Fruit fly (Drosophila melanogaster) whole organism, embryonic: ENCODE measurements around the gene CG9926.

ENCODE experiments used
- Awh ChIP-seq: fragments of 200-800 bp; sonication (Bioruptor generic); IDR thresholded peaks from 2 replicates; pipeline ENCODE4, ENCODE4 v1.3.6; 2022; ENCODE audit warnings: missing biosample characterization, missing genetic modification characterization
- Bgb ChIP-seq: fragments of 200-800 bp; sonication (Bioruptor generic); IDR thresholded peaks from 2 replicates; pipeline ENCODE4 v1.3.6; 2022; ENCODE audit warnings: missing biosample characterization, missing genetic modification characterization; ENCODE audit not compliant: partially characterized antibody
- CG1024 ChIP-seq: fragments of 200-800 bp; sonication (Bioruptor generic); IDR thresholded peaks from 2 replicates; pipeline ENCODE4 v1.3.6; 2022; ENCODE audit warnings: missing biosample characterization, missing genetic modification characterization
- CG12769 ChIP-seq: fragments of 200-800 bp; sonication (Bioruptor generic); optimal IDR thresholded peaks from 2 replicates; lab custom pipeline; 2019; ENCODE audit warnings: missing biosample characterization, mild to moderate bottlenecking, missing genetic modification characterization, moderate library complexity
- CG15269 ChIP-seq: fragments of 200-800 bp; sonication (Bioruptor generic); optimal IDR thresholded peaks from 2 replicates; lab custom pipeline; 2018; ENCODE audit warnings: missing biosample characterization, mild to moderate bottlenecking, missing genetic modification characterization, moderate library complexity
- CG1602 ChIP-seq: fragments of 200-800 bp; sonication (Bioruptor generic); optimal IDR thresholded peaks from 3 replicates; lab custom pipeline; 2016; ENCODE audit warnings: missing biosample characterization, missing genetic modification characterization
- CG17328 ChIP-seq: fragments of 200-800 bp; sonication (Bioruptor generic); IDR thresholded peaks from 2 replicates; pipeline ENCODE4 v1.3.6; 2022; ENCODE audit warnings: missing biosample characterization, missing genetic modification characterization
- CG17385 ChIP-seq: fragments of 200-800 bp; sonication (Bioruptor generic); optimal IDR thresholded peaks from 3 replicates; lab custom pipeline; 2018; ENCODE audit warnings: missing biosample characterization, mild to moderate bottlenecking, missing genetic modification characterization
- CG31441 ChIP-seq: fragments of 200-800 bp; sonication (Bioruptor generic); IDR thresholded peaks from 2 replicates; pipeline ENCODE4 v1.3.6; 2022; ENCODE audit warnings: missing biosample characterization, missing genetic modification characterization
- CG32767 ChIP-seq: fragments of 200-800 bp; sonication (Bioruptor generic); IDR thresholded peaks from 2 replicates; pipeline ENCODE4 v1.3.6; 2022; ENCODE audit warnings: missing biosample characterization, missing genetic modification characterization
- CG3726 ChIP-seq: fragments of 200-800 bp; sonication (Bioruptor generic); IDR thresholded peaks from 3 replicates; pipeline ENCODE4, ENCODE4 v1.3.6; 2022; ENCODE audit warnings: missing biosample characterization, missing genetic modification characterization
- CG7963 ChIP-seq: fragments of 200-800 bp; sonication (Bioruptor generic); IDR thresholded peaks from 3 replicates; pipeline ENCODE4 v1.3.6; 2022; ENCODE audit warnings: missing biosample characterization, missing genetic modification characterization; ENCODE audit not compliant: partially characterized antibody
- CG8089 ChIP-seq: fragments of 200-800 bp; sonication (Bioruptor generic); optimal IDR thresholded peaks from 3 replicates; lab custom pipeline; 2016; ENCODE audit warnings: missing biosample characterization, missing genetic modification characterization
- D ChIP-seq, 2 experiments: fragments of 200-800 bp in 1 of 2; fragments of >200 bp in 1 of 2; sonication (Bioruptor generic) in 1 of 2; optimal IDR thresholded peaks; 2 replicates in 1 of 2; 3 replicates in 1 of 2; lab custom pipeline; 2017; ENCODE audit warnings: mild to moderate bottlenecking in 1 of 2, missing biosample characterization in 1 of 2, missing genetic modification characterization in 1 of 2, missing genetic modification reagents in 1 of 2
- Ets65A ChIP-seq: fragments of 200-800 bp; sonication (Bioruptor generic); peaks from one replicate; lab custom pipeline; 2016; ENCODE audit warnings: missing biosample characterization, missing genetic modification characterization
- Gsc ChIP-seq: fragments of 200-800 bp; sonication (Bioruptor generic); IDR thresholded peaks from 2 replicates; pipeline ENCODE4 v1.3.6; 2022; ENCODE audit warnings: missing biosample characterization, missing genetic modification characterization
- HmgZ ChIP-seq: fragments of 200-800 bp; sonication (Bioruptor generic); optimal IDR thresholded peaks from 2 replicates; lab custom pipeline; 2018; ENCODE audit warnings: missing biosample characterization, mild to moderate bottlenecking, missing genetic modification characterization
- Lpt ChIP-seq: fragments of >200 bp; optimal IDR thresholded peaks from 2 replicates; lab custom pipeline; 2018; ENCODE audit warnings: missing biosample characterization, missing genetic modification characterization
- Poxn ChIP-seq: fragments of 200-800 bp; sonication (Bioruptor generic); IDR thresholded peaks from 2 replicates; pipeline ENCODE4 v1.3.6; 2022; ENCODE audit warnings: missing biosample characterization, missing genetic modification characterization
- Ssrp ChIP-seq: fragments of 200-800 bp; sonication (Bioruptor generic); optimal IDR thresholded peaks from 2 replicates; lab custom pipeline; 2018; ENCODE audit warnings: missing biosample characterization, mild to moderate bottlenecking, missing genetic modification characterization, moderate library complexity
- Xrp1 ChIP-seq: fragments of 200-800 bp; sonication (Bioruptor generic); IDR thresholded peaks from 2 replicates; pipeline ENCODE4 v1.3.6; 2022; ENCODE audit warnings: missing biosample characterization, missing genetic modification characterization
- ab ChIP-seq: fragments of 200-800 bp; sonication (Bioruptor generic); optimal IDR thresholded peaks from 2 replicates; lab custom pipeline; 2016; ENCODE audit warnings: missing biosample characterization, missing genetic modification characterization
- abd-A ChIP-seq: fragments of 200-800 bp; sonication (Bioruptor generic); optimal IDR thresholded peaks from 3 replicates; lab custom pipeline; 2019; ENCODE audit warnings: missing biosample characterization, mild to moderate bottlenecking, missing genetic modification characterization, moderate library complexity
- cad ChIP-seq: fragments of >200 bp; optimal IDR thresholded peaks from 2 replicates; lab custom pipeline; 2017; ENCODE audit warnings: missing biosample characterization, missing genetic modification characterization
- cas ChIP-seq: fragments of 200-800 bp; sonication (Bioruptor generic); IDR thresholded peaks from 2 replicates; pipeline ENCODE4 v1.3.6; 2022; ENCODE audit warnings: missing biosample characterization, missing genetic modification characterization
- cwo ChIP-seq: fragments of 200-800 bp; sonication (Bioruptor generic); optimal IDR thresholded peaks from 3 replicates; lab custom pipeline; 2017; ENCODE audit warnings: missing biosample characterization, missing genetic modification characterization, mild to moderate bottlenecking, moderate library complexity, missing genetic modification reagents
- dysf ChIP-seq: fragments of 200-800 bp; sonication (Bioruptor generic); IDR thresholded peaks from 3 replicates; pipeline ENCODE4 v1.3.6; 2022; ENCODE audit warnings: missing biosample characterization, missing genetic modification characterization
- ems ChIP-seq: fragments of 200-800 bp; sonication (Bioruptor generic); optimal IDR thresholded peaks from 3 replicates; lab custom pipeline; 2016; ENCODE audit warnings: missing biosample characterization, missing genetic modification characterization
- ewg ChIP-seq: fragments of 200-800 bp; sonication (Bioruptor generic); optimal IDR thresholded peaks from 3 replicates; lab custom pipeline; 2017; ENCODE audit warnings: mild to moderate bottlenecking, missing biosample characterization, missing genetic modification reagents, missing genetic modification characterization
- her ChIP-seq: fragments of 200-800 bp; sonication (Bioruptor generic); optimal IDR thresholded peaks from 2 replicates; lab custom pipeline; 2016; ENCODE audit warnings: missing biosample characterization, missing genetic modification characterization
- insv ChIP-seq, 2 experiments: fragments of 200-800 bp; sonication (Bioruptor generic); optimal IDR thresholded peaks; 3 replicates each; lab custom pipeline; 2016 to 2018; ENCODE audit warnings: missing biosample characterization in 2 of 2, missing genetic modification characterization in 2 of 2
- kni ChIP-seq: fragments of 200-800 bp; sonication (Bioruptor generic); optimal IDR thresholded peaks from 3 replicates; lab custom pipeline; 2017; ENCODE audit warnings: mild to moderate bottlenecking, missing biosample characterization, missing genetic modification reagents, missing genetic modification characterization
- lmd ChIP-seq: fragments of 200-800 bp; sonication (Bioruptor generic); IDR thresholded peaks from 2 replicates; pipeline ENCODE4 v1.3.6; 2022; ENCODE audit warnings: missing biosample characterization, missing genetic modification characterization
- prd ChIP-seq, 3 experiments: fragments of >200 bp in 2 of 3; fragments of 200-800 bp in 1 of 3; sonication (Bioruptor generic) in 1 of 3; optimal IDR thresholded peaks in 2 of 3; IDR thresholded peaks in 1 of 3; 2 replicates in 2 of 3; 3 replicates in 1 of 3; pipeline versions ENCODE4 v1.3.6 to Lab custom; 2017 to 2022; ENCODE audit warnings: missing biosample characterization in 1 of 3, missing genetic modification characterization in 1 of 3
- psq ChIP-seq: fragments of 200-800 bp; sonication (Bioruptor generic); optimal IDR thresholded peaks from 2 replicates; lab custom pipeline; 2017; ENCODE audit warnings: missing biosample characterization, missing genetic modification characterization
- run ChIP-seq: fragments of 200-800 bp; sonication (Bioruptor generic); optimal IDR thresholded peaks from 3 replicates; lab custom pipeline; 2018; ENCODE audit warnings: missing biosample characterization, mild to moderate bottlenecking, missing genetic modification characterization
- sd ChIP-seq: fragments of 200-800 bp; sonication (Bioruptor generic); optimal IDR thresholded peaks from 3 replicates; lab custom pipeline; 2018; ENCODE audit warnings: missing biosample characterization, mild to moderate bottlenecking, missing genetic modification characterization, moderate library complexity
- sob ChIP-seq: fragments of 200-800 bp; sonication (Bioruptor generic); IDR thresholded peaks from 2 replicates; pipeline ENCODE4 v1.3.6; 2022; ENCODE audit warnings: missing biosample characterization, missing genetic modification characterization
- sr ChIP-seq: fragments of 200-800 bp; sonication (Bioruptor generic); IDR thresholded peaks from 3 replicates; pipeline ENCODE4 v1.3.6; 2022; ENCODE audit warnings: missing biosample characterization, missing genetic modification characterization
- ssp ChIP-seq: fragments of 200-800 bp; sonication (Bioruptor generic); IDR thresholded peaks from 2 replicates; pipeline ENCODE4 v1.3.6; 2022; ENCODE audit warnings: missing biosample characterization, missing genetic modification characterization
- tin ChIP-seq: fragments of 200-800 bp; sonication (Bioruptor generic); optimal IDR thresholded peaks from 3 replicates; lab custom pipeline; 2016; ENCODE audit warnings: missing biosample characterization, missing genetic modification characterization
- tll ChIP-seq, 2 experiments: fragments of 200-800 bp in 1 of 2; fragments of >200 bp in 1 of 2; sonication (Bioruptor generic) in 1 of 2; optimal IDR thresholded peaks; 2 replicates each; lab custom pipeline; 2017 to 2019; ENCODE audit warnings: missing biosample characterization in 2 of 2, missing genetic modification characterization in 2 of 2, mild to moderate bottlenecking in 1 of 2, moderate library complexity in 1 of 2
- vvl ChIP-seq: fragments of 200-800 bp; sonication (Bioruptor generic); IDR thresholded peaks from 2 replicates; pipeline ENCODE4 v1.3.6; 2022; ENCODE audit warnings: missing biosample characterization, missing genetic modification characterization
- zen ChIP-seq: fragments of 200-800 bp; sonication (Bioruptor generic); optimal IDR thresholded peaks from 3 replicates; lab custom pipeline; 2018; ENCODE audit warnings: missing biosample characterization, mild to moderate bottlenecking, missing genetic modification characterization, moderate library complexity

CG9926 gene

DNA sequence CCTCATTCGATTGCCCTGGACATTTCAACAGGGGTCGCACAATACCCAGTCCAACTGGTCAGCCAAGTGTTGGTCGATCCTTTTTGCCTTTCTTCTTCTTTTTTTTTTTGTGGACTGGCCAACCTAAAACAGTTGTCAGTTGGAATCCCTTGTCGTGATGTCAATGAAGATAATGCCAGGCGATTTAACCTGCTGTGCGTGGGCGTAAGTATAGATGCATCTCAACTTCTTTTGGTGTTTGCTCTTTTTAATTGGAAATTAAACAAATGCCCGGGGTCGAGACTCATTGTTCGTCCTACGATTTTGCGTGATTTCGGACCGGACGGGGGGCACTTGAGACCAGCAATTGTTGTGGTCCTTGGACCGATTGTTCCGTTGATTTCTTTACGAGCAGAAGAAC, 41.0 kb downstream of the CG9926 start:
- TF ChIP-seq ab (GFP tag; lab: Kevin White, UChicago): no peak
- peak; percentile 84 for TF ChIP-seq zen (tag; lab: Kevin White, UChicago)
- peak in 1 of 2 experiments; percentile 73 for TF ChIP-seq insv (GFP tag; optimal IDR thresholded peaks at IDR 0.05; lab: Kevin White, UChicago)
- no peak for TF ChIP-seq psq
- no peak for TF ChIP-seq cas (GFP tag; lab: Robert Waterston, UW)
- no peak for TF ChIP-seq ems (GFP tag; lab: Kevin White, UChicago)
- TF ChIP-seq D (optimal IDR thresholded peaks at IDR 0.05; lab: Kevin White, UChicago): peak; percentile 98
- TF ChIP-seq D (GFP tag; optimal IDR thresholded peaks at IDR 0.05; lab: Kevin White, UChicago): no peak
- peak; percentile 61 for TF ChIP-seq cad (GFP tag; lab: Kevin White, UChicago)
- peak in 1 of 2 experiments; percentile 3 for TF ChIP-seq tll (GFP tag; optimal IDR thresholded peaks at IDR 0.05; lab: Kevin White, UChicago)
- no peak for TF ChIP-seq Bgb (GFP tag; lab: Robert Waterston, UW)
- TF ChIP-seq Lpt (GFP tag; lab: Kevin White, UChicago): no peak
- peak; percentile 29 for TF ChIP-seq Ets65A (GFP tag; lab: Kevin White, UChicago)

- TF ChIP-seq Awh (GFP tag; lab: Robert Waterston, UW) (peak; percentile 53; the same call in 1 of the 2 replicates), ewg (GFP tag; lab: Kevin White, UChicago) (no peak), her (GFP tag; lab: Kevin White, UChicago) (no peak), sr (no peak), run (tag; lab: Kevin White, UChicago) (peak; percentile 26), kni (GFP tag; lab: Kevin White, UChicago) (peak; percentile 80), sd (tag; lab: Kevin White, UChicago) (peak; percentile 61), CG17385 (peak; percentile 30), Poxn (GFP tag; lab: Robert Waterston, UW) (no peak), CG8089 (GFP tag; lab: Kevin White, UChicago) (no peak), HmgZ (tag; lab: Kevin White, UChicago) (no peak), abd-A (tag; lab: Kevin White, UChicago) (peak; percentile 68), cwo (GFP tag; lab: Kevin White, UChicago) (no peak), CG12769 (tag; lab: Kevin White, UChicago) (peak; percentile 28)
Observed at dm6 chr3R:13909065-13909464, 41.9 kb downstream of the CG9926 start.

DNA sequence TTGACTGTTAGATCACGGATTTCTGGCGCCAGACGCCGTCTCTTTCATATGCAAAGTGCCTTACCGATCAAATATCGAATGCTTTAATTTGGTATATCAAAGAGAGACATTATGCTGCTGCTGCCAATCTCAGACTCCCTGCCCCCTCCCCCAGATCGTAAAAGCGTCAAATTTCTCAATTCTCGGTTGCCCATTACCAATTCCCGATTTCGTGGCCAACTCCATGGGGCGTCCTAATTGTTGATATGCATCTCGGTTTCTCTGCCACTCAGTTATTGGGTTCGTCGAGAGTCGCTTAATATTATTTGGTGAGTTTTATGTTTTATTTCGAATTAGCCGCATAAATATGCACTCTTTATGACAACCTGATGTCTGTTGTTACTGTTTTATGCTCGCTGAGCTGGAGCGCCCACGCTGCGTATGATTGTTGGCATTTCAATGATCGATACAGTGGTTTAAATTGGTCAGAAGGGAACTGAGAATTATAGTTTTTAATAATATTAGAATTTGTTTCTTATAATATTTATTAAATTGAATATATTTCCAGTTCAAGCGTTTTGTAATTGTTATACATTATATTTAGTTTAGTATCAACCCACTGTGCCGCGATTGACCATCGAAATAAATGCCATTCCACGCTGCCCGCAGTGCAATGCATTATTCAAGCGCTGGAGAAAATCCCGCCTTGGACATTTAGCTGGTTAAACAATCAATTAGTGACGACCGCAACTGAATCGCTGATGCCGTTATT, 43.4 kb downstream of the CG9926 start:
- TF ChIP-seq CG7963 (GFP tag; lab: Robert Waterston, UW) (no peak), CG31441 (peak; percentile 68), Xrp1 (GFP tag; lab: Robert Waterston, UW) (peak; percentile 68; the same call in 1 of the 2 replicates), sob (GFP tag; lab: Robert Waterston, UW) (peak; percentile 8; the same call in 1 of the 2 replicates), dysf (GFP tag; lab: Robert Waterston, UW) (peak; percentile 49; the same call in 2 of the 3 replicates), D (optimal IDR thresholded peaks at IDR 0.05; lab: Kevin White, UChicago) (no peak), D (GFP tag; optimal IDR thresholded peaks at IDR 0.05; lab: Kevin White, UChicago) (peak; percentile 41), Gsc (GFP tag; lab: Robert Waterston, UW) (0 out of 2 replicates have a peak, but pooled peaks have one; percentile 27), lmd (peak; percentile 44), tin (GFP tag; lab: Kevin White, UChicago) (peak; percentile 29), prd (optimal IDR thresholded peaks at IDR 0.05; lab: Kevin White, UChicago) (no peak), prd (GFP tag; IDR thresholded peaks at IDR 0.05; lab: Robert Waterston, UW) (peak; percentile 66; the same call in 2 of the 3 replicates), CG1024 (GFP tag; lab: Robert Waterston, UW) (peak; percentile 38; the same call in 1 of the 2 replicates), CG17328 (GFP tag; lab: Robert Waterston, UW) (peak; percentile 63), ssp (GFP tag; lab: Robert Waterston, UW) (0 out of 2 replicates have a peak, but pooled peaks have one; percentile 8), Ssrp (tag; lab: Kevin White, UChicago) (peak; percentile 45), CG32767 (GFP tag; lab: Robert Waterston, UW) (peak; percentile 44; the same call in 1 of the 2 replicates), CG1602 (GFP tag; lab: Kevin White, UChicago) (peak; percentile 16), ewg (GFP tag; lab: Kevin White, UChicago) (peak; percentile 12), CG15269 (tag; lab: Kevin White, UChicago) (peak; percentile 53), her (GFP tag; lab: Kevin White, UChicago) (no peak), vvl (peak; percentile 86), CG3726 (GFP tag; lab: Robert Waterston, UW) (0 out of 3 replicates have a peak, but pooled peaks have one; percentile 37)
